Fruit fly (Drosophila melanogaster) whole organism, pupa: ENCODE data around the gene dpp.

ENCODE experiments used
- CG10348 ChIP-seq: fragments of 200-800 bp; sonication (Bioruptor generic); IDR thresholded peaks from 2 replicates; pipeline ENCODE4 v1.3.6; 2022; ENCODE audit warnings: missing biosample characterization, missing genetic modification characterization
- CG12605 ChIP-seq: fragments of 200-800 bp; sonication (Bioruptor generic); IDR thresholded peaks from 2 replicates; pipeline ENCODE4 v1.3.6; 2022; ENCODE audit warnings: missing biosample characterization, missing genetic modification characterization
- CG13204 ChIP-seq: fragments of 200-800 bp; sonication (Bioruptor generic); optimal IDR thresholded peaks from 2 replicates; lab custom pipeline; 2018; ENCODE audit warnings: missing biosample characterization, mild to moderate bottlenecking, missing genetic modification characterization, moderate library complexity
- CG14655 ChIP-seq: fragments of 200-800 bp; sonication (Bioruptor generic); optimal IDR thresholded peaks from 3 replicates; lab custom pipeline; 2017; ENCODE audit warnings: mild to moderate bottlenecking, missing biosample characterization, missing genetic modification reagents, missing genetic modification characterization
- CG15710 ChIP-seq: fragments of 200-800 bp; sonication (Bioruptor generic); optimal IDR thresholded peaks from 2 replicates; lab custom pipeline; 2018; ENCODE audit warnings: missing biosample characterization, mild to moderate bottlenecking, missing genetic modification characterization, moderate library complexity
- CG17806 ChIP-seq: fragments of 200-800 bp; sonication (Bioruptor generic); optimal IDR thresholded peaks from 2 replicates; lab custom pipeline; 2018; ENCODE audit warnings: missing biosample characterization, mild to moderate bottlenecking, missing genetic modification characterization, moderate library complexity
- CG32121 ChIP-seq: fragments of 200-800 bp; sonication (Bioruptor generic); IDR thresholded peaks from 2 replicates; pipeline ENCODE4 v1.3.6; 2022; ENCODE audit warnings: missing biosample characterization, missing genetic modification characterization
- CG34367 ChIP-seq: fragments of 200-800 bp; sonication (Bioruptor generic); optimal IDR thresholded peaks from 2 replicates; lab custom pipeline; 2018; ENCODE audit warnings: missing biosample characterization, mild to moderate bottlenecking, missing genetic modification characterization
- CG4496 ChIP-seq: fragments of 200-800 bp; sonication (Bioruptor generic); IDR thresholded peaks from 3 replicates; pipeline ENCODE4 v1.3.6; 2022; ENCODE audit warnings: missing biosample characterization, missing genetic modification characterization
- CG8159 ChIP-seq: fragments of 200-800 bp; sonication (Bioruptor generic); optimal IDR thresholded peaks from 3 replicates; lab custom pipeline; 2018; ENCODE audit warnings: missing biosample characterization, mild to moderate bottlenecking, missing genetic modification characterization, moderate library complexity
- CG8301 ChIP-seq: fragments of 200-800 bp; sonication (Bioruptor generic); optimal IDR thresholded peaks from 2 replicates; lab custom pipeline; 2018; ENCODE audit warnings: missing biosample characterization, mild to moderate bottlenecking, missing genetic modification characterization
- CG9948 ChIP-seq: fragments of 200-800 bp; sonication (Bioruptor generic); optimal IDR thresholded peaks from 2 replicates; lab custom pipeline; 2018; ENCODE audit warnings: missing biosample characterization, mild to moderate bottlenecking, missing genetic modification characterization, moderate library complexity
- D1 ChIP-seq: fragments of 200-800 bp; sonication (Bioruptor generic); optimal IDR thresholded peaks from 2 replicates; lab custom pipeline; 2018; ENCODE audit warnings: missing biosample characterization, mild to moderate bottlenecking, missing genetic modification characterization, moderate library complexity
- EcR ChIP-seq: fragments of 200-800 bp; sonication (Bioruptor generic); optimal IDR thresholded peaks from 3 replicates; lab custom pipeline; 2019; ENCODE audit warnings: missing biosample characterization, missing genetic modification characterization, mild to moderate bottlenecking, moderate library complexity, missing genetic modification reagents
- Ets98B ChIP-seq: fragments of 200-800 bp; sonication (Bioruptor generic); IDR thresholded peaks from 2 replicates; pipeline ENCODE4 v1.3.6; 2022; ENCODE audit warnings: missing biosample characterization, missing genetic modification characterization
- Pif1A ChIP-seq: fragments of 200-800 bp; sonication (Bioruptor generic); optimal IDR thresholded peaks from 3 replicates; lab custom pipeline; 2016; ENCODE audit warnings: missing biosample characterization, missing genetic modification characterization
- Pif1B ChIP-seq: fragments of 200-800 bp; sonication (Bioruptor generic); optimal IDR thresholded peaks from 3 replicates; lab custom pipeline; 2016; ENCODE audit warnings: missing biosample characterization, missing genetic modification characterization
- Snoo ChIP-seq: fragments of 200-800 bp; sonication (Bioruptor generic); optimal IDR thresholded peaks from 3 replicates; lab custom pipeline; 2017; ENCODE audit warnings: missing biosample characterization, mild to moderate bottlenecking, missing genetic modification characterization, inconsistent platforms
- fd96Ca ChIP-seq: fragments of 200-800 bp; sonication (Bioruptor generic); IDR thresholded peaks from 3 replicates; pipeline ENCODE4 v1.3.6; 2022; ENCODE audit warnings: missing biosample characterization, missing genetic modification characterization
- gl ChIP-seq: fragments of 200-800 bp; sonication (Bioruptor generic); optimal IDR thresholded peaks from 2 replicates; lab custom pipeline; 2018; ENCODE audit warnings: missing biosample characterization, mild to moderate bottlenecking, missing genetic modification characterization
- rn ChIP-seq: fragments of 200-800 bp; sonication (Bioruptor generic); IDR thresholded peaks from 2 replicates; pipeline ENCODE4 v1.3.6; 2022; ENCODE audit warnings: missing biosample characterization, missing genetic modification characterization

Gene dpp

dm6 chr2L:2485272-2485671, 57.1 kb downstream of the dpp start:
- TF ChIP-seq CG14655 (GFP tag; lab: Kevin White, UChicago) (peak; percentile 57), D1 (no peak), Pif1B (peak; percentile 38), CG32121 (GFP tag; lab: Robert Waterston, UW) (no peak), CG9948 (tag; lab: Kevin White, UChicago) (peak; percentile 48), CG8301 (tag; lab: Kevin White, UChicago) (peak; percentile 29), CG4496 (GFP tag; lab: Robert Waterston, UW) (no peak), Pif1A (peak; percentile 25), Snoo (tag; lab: Kevin White, UChicago) (no peak), CG17806 (peak; percentile 62), CG15710 (tag; lab: Kevin White, UChicago) (peak; percentile 60), CG8159 (tag; lab: Kevin White, UChicago) (peak; percentile 66), CG12605 (no peak), CG34367 (tag; lab: Kevin White, UChicago) (peak; percentile 64), gl (tag; lab: Kevin White, UChicago) (no peak), rn (GFP tag; lab: Robert Waterston, UW) (no peak)

- TF ChIP-seq CG13204 (peak; percentile 36), CG32121 (GFP tag; lab: Robert Waterston, UW) (no peak), CG14655 (GFP tag; lab: Kevin White, UChicago) (peak; percentile 84), CG12605 (peak; percentile 67), gl (tag; lab: Kevin White, UChicago) (peak; percentile 73), CG4496 (GFP tag; lab: Robert Waterston, UW) (peak; percentile 72; the same call in 2 of the 3 replicates), fd96Ca (GFP tag; lab: Robert Waterston, UW) (peak; percentile 60; the same call in 2 of the 3 replicates), rn (GFP tag; lab: Robert Waterston, UW) (no peak), CG15710 (tag; lab: Kevin White, UChicago) (peak; percentile 80), D1 (peak; percentile 50), EcR (GFP tag; lab: Kevin White, UChicago) (no peak), CG17806 (peak; percentile 88), CG34367 (tag; lab: Kevin White, UChicago) (peak; percentile 81), CG8159 (tag; lab: Kevin White, UChicago) (peak; percentile 87), Pif1B (peak; percentile 81), Ets98B (GFP tag; lab: Robert Waterston, UW) (peak; percentile 35), CG10348 (GFP tag; lab: Robert Waterston, UW) (no peak), CG8301 (tag; lab: Kevin White, UChicago) (peak; percentile 78), Snoo (tag; lab: Kevin White, UChicago) (peak; percentile 61), CG9948 (tag; lab: Kevin White, UChicago) (peak; percentile 87), Pif1A (peak; percentile 80)
- TF ChIP-seq, all 21 proteins: peak for 17
Measured at dm6 chr2L:2486851-2487250, 58.7 kb downstream of the dpp start.

dm6 chr2L:2492571-2492691, 64.3 kb downstream of the dpp start, which contains the start of gene Slh:
Gene Slh, minus strand, starts transcription at chr2L:2492671.
- no peak for TF ChIP-seq CG34367 (tag; lab: Kevin White, UChicago)
- TF ChIP-seq Pif1A = no peak
- TF ChIP-seq CG32121 (GFP tag; lab: Robert Waterston, UW) = no peak
- TF ChIP-seq Snoo (tag; lab: Kevin White, UChicago) = no peak
- no peak for TF ChIP-seq CG13204
- TF ChIP-seq CG4496 (GFP tag; lab: Robert Waterston, UW) = no peak
- no peak for TF ChIP-seq D1
- no peak for TF ChIP-seq rn (GFP tag; lab: Robert Waterston, UW)
- TF ChIP-seq Pif1B = no peak
- TF ChIP-seq CG14655 (GFP tag; lab: Kevin White, UChicago) = no peak
- TF ChIP-seq CG17806 = no peak
- TF ChIP-seq CG15710 (tag; lab: Kevin White, UChicago) = no peak
- no peak for TF ChIP-seq CG8159 (tag; lab: Kevin White, UChicago)

dm6 chr2L:2492692-2493626, 64.8 kb downstream of the dpp start, which contains the start of gene oaf:
Gene oaf, plus strand, starts transcription at chr2L:2492955.
- TF ChIP-seq CG12605 = no peak
- peak; percentile 15 for TF ChIP-seq Snoo (tag; lab: Kevin White, UChicago)
- TF ChIP-seq CG8301 (tag; lab: Kevin White, UChicago) = peak; percentile 3
- peak; percentile 19 for TF ChIP-seq Pif1B
- peak; percentile 54 for TF ChIP-seq Ets98B (GFP tag; lab: Robert Waterston, UW)
- TF ChIP-seq EcR (GFP tag; lab: Kevin White, UChicago) = peak; percentile 4
- TF ChIP-seq CG32121 (GFP tag; lab: Robert Waterston, UW) = peak; percentile 36; the same call in 1 of the 2 replicates
- no peak for TF ChIP-seq CG9948 (tag; lab: Kevin White, UChicago)
- peak; percentile 19 for TF ChIP-seq Pif1A
- no peak for TF ChIP-seq gl (tag; lab: Kevin White, UChicago)
- no peak for TF ChIP-seq D1
- peak; percentile 39 for TF ChIP-seq CG17806
- no peak for TF ChIP-seq CG13204
- peak; percentile 60; the same call in 2 of the 3 replicates for TF ChIP-seq CG4496 (GFP tag; lab: Robert Waterston, UW)
- 0 out of 3 replicates have a peak, but pooled peaks have one; percentile 38 for TF ChIP-seq fd96Ca (GFP tag; lab: Robert Waterston, UW)
- TF ChIP-seq CG8159 (tag; lab: Kevin White, UChicago) = peak; percentile 40
- TF ChIP-seq CG15710 (tag; lab: Kevin White, UChicago) = peak; percentile 21

dm6 chr2L:2494515-2495098, 66.4 kb downstream of the dpp start:
- TF ChIP-seq Pif1A (peak; percentile 17), CG13204 (no peak)
